Worm (Caenorhabditis elegans) whole organism, L1 larva: ENCODE results near the gene C27H6.8.
A peak's percentile ranks its signal among the peaks of the same experiment; 100 is the strongest.

Experiments
- C04F5.9 ChIP-seq: sonication (generic microtip); optimal IDR thresholded peaks from 2 replicates; lab custom pipeline; 2016; ENCODE audit warnings: missing genetic modification characterization, missing compliant biosample characterization
- C16A3.4 ChIP-seq: fragments of 150-350 bp; optimal IDR thresholded peaks from 2 replicates; lab custom pipeline; 2014; ENCODE audit warnings: missing biosample characterization, missing genetic modification characterization
- C34B4.2 ChIP-seq: sonication (generic microtip); optimal IDR thresholded peaks from 2 replicates; lab custom pipeline; 2017; ENCODE audit warnings: mild to moderate bottlenecking, missing genetic modification characterization, missing compliant biosample characterization
- aly-2 ChIP-seq: fragments of 150-350 bp; optimal IDR thresholded peaks from 2 replicates; lab custom pipeline; 2014; ENCODE audit warnings: missing biosample characterization, missing genetic modification characterization
- ama-1 ChIP-seq: fragments of 150-350 bp; optimal IDR thresholded peaks from 2 replicates; lab custom pipeline; 2014
- ceh-63 ChIP-seq: fragments of 200-800 bp; sonication (Bioruptor generic); optimal IDR thresholded peaks from 2 replicates; lab custom pipeline; 2018; ENCODE audit warnings: mild to moderate bottlenecking, missing genetic modification characterization, missing compliant biosample characterization
- ceh-82 ChIP-seq, 3 experiments: fragments of 150-350 bp in 1 of 3; sonication (generic microtip) in 2 of 3; optimal IDR thresholded peaks; 2 replicates each; lab custom pipeline; 2014 to 2017; ENCODE audit warnings: missing biosample characterization in 3 of 3, missing genetic modification characterization in 3 of 3
- ceh-88 ChIP-seq: fragments of 200-800 bp; sonication (Bioruptor generic); IDR thresholded peaks from 2 replicates; pipeline ENCODE4 v1.3.6; 2022; ENCODE audit warnings: missing genetic modification characterization, missing compliant biosample characterization
- ces-1 ChIP-seq: fragments of 150-350 bp; optimal IDR thresholded peaks from 2 replicates; lab custom pipeline; 2014; ENCODE audit warnings: missing biosample characterization, missing genetic modification reagents, missing genetic modification characterization
- dpl-1 ChIP-seq, 3 experiments: fragments of 150-350 bp in 2 of 3; sonication (generic microtip) in 1 of 3; optimal IDR thresholded peaks; 2 replicates each; lab custom pipeline; 2014 to 2017; ENCODE audit warnings: missing biosample characterization in 3 of 3, missing genetic modification characterization in 3 of 3, missing genetic modification reagents in 3 of 3
- dsc-1 ChIP-seq: sonication (generic microtip); optimal IDR thresholded peaks from 2 replicates; lab custom pipeline; 2016; ENCODE audit warnings: mild to moderate bottlenecking, missing genetic modification characterization, missing compliant biosample characterization
- efl-1 ChIP-seq, 4 experiments: fragments of 150-350 bp; optimal IDR thresholded peaks in 3 of 4; peaks in 1 of 4; 1 replicate in 1 of 4; 2 replicates in 3 of 4; lab custom pipeline; 2014; ENCODE audit warnings: missing biosample characterization in 2 of 4, missing genetic modification characterization in 2 of 4, missing genetic modification reagents in 2 of 4
- egl-13 ChIP-seq: sonication (generic microtip); optimal IDR thresholded peaks from 2 replicates; lab custom pipeline; 2016; ENCODE audit warnings: missing genotype, missing genetic modification reagents, missing genetic modification characterization, missing compliant biosample characterization
- elt-2 ChIP-seq: sonication (generic microtip); optimal IDR thresholded peaks from 2 replicates; lab custom pipeline; 2016; ENCODE audit warnings: missing genetic modification characterization, mild to moderate bottlenecking, inconsistent platforms, missing compliant biosample characterization, missing genetic modification reagents
- ets-5 ChIP-seq: fragments of 200-800 bp; sonication (Bioruptor generic); IDR thresholded peaks from 2 replicates; pipeline ENCODE4 v1.3.6; 2022; ENCODE audit warnings: missing genetic modification characterization, missing compliant biosample characterization
- fkh-10 ChIP-seq: sonication (generic microtip); optimal IDR thresholded peaks from 2 replicates; lab custom pipeline; 2017; ENCODE audit warnings: missing biosample characterization, missing genetic modification reagents, missing genetic modification characterization
- fkh-8 ChIP-seq: sonication (generic microtip); optimal IDR thresholded peaks from 2 replicates; lab custom pipeline; 2016; ENCODE audit warnings: mild to moderate bottlenecking, missing genetic modification characterization, missing compliant biosample characterization
- grh-1 ChIP-seq: fragments of 200-800 bp; sonication (Bioruptor generic); IDR thresholded peaks from 2 replicates; pipeline ENCODE4 v1.3.6; 2022; ENCODE audit warnings: missing genetic modification reagents, missing genetic modification characterization, missing compliant biosample characterization
- hlh-17 ChIP-seq: fragments of 200-800 bp; sonication (Bioruptor generic); optimal IDR thresholded peaks from 2 replicates; lab custom pipeline; 2018; ENCODE audit warnings: missing genetic modification characterization, mild to moderate bottlenecking, missing compliant biosample characterization, moderate library complexity, borderline replicate concordance
- irx-1 ChIP-seq: sonication (generic microtip); optimal IDR thresholded peaks from 2 replicates; lab custom pipeline; 2016; ENCODE audit warnings: missing genetic modification characterization, missing compliant biosample characterization
- isw-1 ChIP-seq: fragments of 200-800 bp; sonication (Bioruptor generic); IDR thresholded peaks from 2 replicates; pipeline ENCODE4 v1.3.6; 2022; ENCODE audit warnings: missing genetic modification characterization, missing compliant biosample characterization
- jun-1 ChIP-seq: fragments of 150-350 bp; optimal IDR thresholded peaks from 2 replicates; lab custom pipeline; 2014; ENCODE audit warnings: missing biosample characterization, missing genetic modification reagents, missing genetic modification characterization
- lin-13 ChIP-seq: fragments of 150-350 bp; optimal IDR thresholded peaks from 2 replicates; lab custom pipeline; 2014; ENCODE audit warnings: missing biosample characterization, missing genetic modification reagents, missing genetic modification characterization
- lin-15B ChIP-seq: fragments of 150-350 bp; sonication (generic microtip); optimal IDR thresholded peaks from 3 replicates; lab custom pipeline; 2014; ENCODE audit warnings: missing biosample characterization, missing genetic modification characterization
- lin-35 ChIP-seq, 2 experiments: fragments of 150-350 bp; optimal IDR thresholded peaks; 2 replicates each; lab custom pipeline; 2014; ENCODE audit warnings: missing biosample characterization in 2 of 2, missing genetic modification characterization in 2 of 2, missing genetic modification reagents in 2 of 2
- lir-3 ChIP-seq: sonication (generic microtip); optimal IDR thresholded peaks from 2 replicates; lab custom pipeline; 2016; ENCODE audit warnings: mild to moderate bottlenecking, missing genetic modification characterization, moderate library complexity, missing compliant biosample characterization; ENCODE audit not compliant: poor library complexity
- lsy-2 ChIP-seq, 2 experiments: fragments of 150-350 bp; optimal IDR thresholded peaks; 2 replicates each; lab custom pipeline; 2014; ENCODE audit warnings: missing biosample characterization in 2 of 2, missing genetic modification characterization in 2 of 2
- mab-9 ChIP-seq: fragments of 200-800 bp; sonication (Bioruptor generic); IDR thresholded peaks from 2 replicates; pipeline ENCODE4 v1.3.6; 2022; ENCODE audit warnings: missing genetic modification reagents, missing genetic modification characterization, missing compliant biosample characterization
- mep-1 ChIP-seq: fragments of 150-350 bp; optimal IDR thresholded peaks from 2 replicates; lab custom pipeline; 2014; ENCODE audit warnings: missing biosample characterization, missing genetic modification characterization
- nhr-11 ChIP-seq: fragments of 150-350 bp; optimal IDR thresholded peaks from 2 replicates; lab custom pipeline; 2014; ENCODE audit warnings: missing biosample characterization, missing genetic modification characterization
- nhr-12 ChIP-seq: sonication (generic microtip); optimal IDR thresholded peaks from 2 replicates; lab custom pipeline; 2017; ENCODE audit warnings: missing biosample characterization, missing genetic modification characterization
- nhr-20 ChIP-seq: sonication (generic microtip); optimal IDR thresholded peaks from 2 replicates; lab custom pipeline; 2016; ENCODE audit warnings: mild to moderate bottlenecking, missing genetic modification characterization, missing compliant biosample characterization
- nhr-237 ChIP-seq: fragments of 150-350 bp; optimal IDR thresholded peaks from 2 replicates; lab custom pipeline; 2014; ENCODE audit warnings: missing biosample characterization, missing genetic modification characterization
- nhr-28 ChIP-seq: fragments of 150-350 bp; optimal IDR thresholded peaks from 2 replicates; lab custom pipeline; 2014; ENCODE audit warnings: missing biosample characterization, missing genetic modification characterization
- nhr-47 ChIP-seq: sonication (generic microtip); optimal IDR thresholded peaks from 2 replicates; lab custom pipeline; 2016; ENCODE audit warnings: mild to moderate bottlenecking, missing genetic modification characterization, moderate library complexity, missing compliant biosample characterization
- nhr-76 ChIP-seq: sonication (generic microtip); optimal IDR thresholded peaks from 2 replicates; lab custom pipeline; 2017; ENCODE audit warnings: missing biosample characterization, missing genetic modification characterization
- nhr-77 ChIP-seq: fragments of 150-350 bp; optimal IDR thresholded peaks from 2 replicates; lab custom pipeline; 2014; ENCODE audit warnings: missing biosample characterization, missing genetic modification characterization
- nhr-84 ChIP-seq: sonication (generic microtip); optimal IDR thresholded peaks from 2 replicates; lab custom pipeline; 2017; ENCODE audit warnings: missing biosample characterization, missing genetic modification characterization
- nhr-85 ChIP-seq: sonication (generic microtip); peaks from one replicate; lab custom pipeline; 2016; ENCODE audit warnings: missing genetic modification characterization, inconsistent platforms, missing compliant biosample characterization
- nhr-90 ChIP-seq: sonication (generic microtip); optimal IDR thresholded peaks from 2 replicates; lab custom pipeline; 2016; ENCODE audit warnings: mild to moderate bottlenecking, missing genetic modification characterization, missing compliant biosample characterization; ENCODE audit not compliant: poor library complexity
- pag-3 ChIP-seq: sonication (generic microtip); optimal IDR thresholded peaks from 2 replicates; lab custom pipeline; 2017; ENCODE audit warnings: missing genetic modification characterization, mild to moderate bottlenecking, missing compliant biosample characterization, antibody characterized with exemption, borderline replicate concordance; ENCODE audit not compliant: insufficient read depth
- pax-3 ChIP-seq: fragments of 200-800 bp; sonication (Bioruptor generic); optimal IDR thresholded peaks from 2 replicates; lab custom pipeline; 2018; ENCODE audit warnings: mild to moderate bottlenecking, missing genetic modification characterization, moderate library complexity, missing compliant biosample characterization
- rnt-1 ChIP-seq: sonication (generic microtip); optimal IDR thresholded peaks from 2 replicates; lab custom pipeline; 2016; ENCODE audit warnings: mild to moderate bottlenecking, missing genetic modification characterization, moderate library complexity, missing compliant biosample characterization
- skn-1 ChIP-seq: fragments of 150-350 bp; optimal IDR thresholded peaks from 2 replicates; lab custom pipeline; 2014; ENCODE audit warnings: missing biosample characterization, missing genetic modification characterization
- snpc-4 ChIP-seq: fragments of 150-350 bp; optimal IDR thresholded peaks from 2 replicates; lab custom pipeline; 2014; ENCODE audit warnings: missing biosample characterization, missing genetic modification characterization
- snu-23 ChIP-seq: sonication (generic microtip); optimal IDR thresholded peaks from 2 replicates; lab custom pipeline; 2016; ENCODE audit warnings: missing genetic modification characterization, missing compliant biosample characterization
- tbx-2 ChIP-seq: sonication (generic microtip); optimal IDR thresholded peaks from 2 replicates; lab custom pipeline; 2016; ENCODE audit warnings: missing genetic modification characterization, missing compliant biosample characterization
- unc-130 ChIP-seq: fragments of 150-350 bp; optimal IDR thresholded peaks from 2 replicates; lab custom pipeline; 2017; ENCODE audit warnings: missing biosample characterization, missing genetic modification characterization, inconsistent platforms
- unc-30 ChIP-seq: sonication (generic microtip); optimal IDR thresholded peaks from 2 replicates; lab custom pipeline; 2017; ENCODE audit warnings: missing biosample characterization, missing genetic modification characterization
- unc-62 ChIP-seq: fragments of 150-350 bp; optimal IDR thresholded peaks from 2 replicates; lab custom pipeline; 2014; ENCODE audit warnings: missing biosample characterization, missing genetic modification reagents, missing genetic modification characterization
- vab-15 ChIP-seq: sonication (generic microtip); optimal IDR thresholded peaks from 2 replicates; lab custom pipeline; 2017; ENCODE audit warnings: missing genotype, mild to moderate bottlenecking, missing genetic modification characterization, missing compliant biosample characterization
- xbp-1 ChIP-seq: sonication (generic microtip); optimal IDR thresholded peaks from 2 replicates; lab custom pipeline; 2016; ENCODE audit warnings: missing genetic modification characterization, missing compliant biosample characterization
- ztf-11 ChIP-seq, 2 experiments: sonication (generic microtip); optimal IDR thresholded peaks; 2 replicates each; lab custom pipeline; 2016 to 2017; ENCODE audit warnings: missing genetic modification characterization in 2 of 2, missing biosample characterization in 1 of 2, missing compliant biosample characterization in 1 of 2

Gene C27H6.8

ce11 chrV:9970119-9970518 is 17.5 kb downstream of the C27H6.8 start:
- peak; percentile 36 for TF ChIP-seq lin-15B
- TF ChIP-seq rnt-1: peak; percentile 76
- TF ChIP-seq ces-1 (GFP tag; lab: Kevin White, UChicago): no peak
- no peak for TF ChIP-seq C34B4.2
- TF ChIP-seq egl-13 (tag; lab: Kevin White, UChicago): peak; percentile 37
- peak; percentile 72 for TF ChIP-seq mep-1 (tag; lab: Kevin White, UChicago)
- TF ChIP-seq nhr-90 (tag; lab: Kevin White, UChicago): peak; percentile 47
- TF ChIP-seq pag-3 (tag; lab: Kevin White, UChicago): no peak
- TF ChIP-seq grh-1: peak; percentile 31; the same call in 1 of the 2 replicates
- peak; percentile 48 for TF ChIP-seq fkh-8 (tag; lab: Kevin White, UChicago)
- TF ChIP-seq tbx-2 (tag; lab: Kevin White, UChicago): peak; percentile 69
- TF ChIP-seq efl-1 (optimal IDR thresholded peaks at IDR 0.05; lab: Kevin White, UChicago): peak; percentile 36 to 59
- peak; percentile 42 to 96 for TF ChIP-seq efl-1 (GFP tag; optimal IDR thresholded peaks at IDR 0.05 in 1 of 2; lab: Kevin White, UChicago)
- peak; percentile 69 for TF ChIP-seq nhr-47 (tag; lab: Kevin White, UChicago)
- TF ChIP-seq xbp-1 (tag; lab: Kevin White, UChicago): peak; percentile 54
- peak; percentile 52 for TF ChIP-seq lir-3 (tag; lab: Kevin White, UChicago)
- TF ChIP-seq ets-5 (GFP tag; lab: Robert Waterston, UW): no peak
- TF ChIP-seq vab-15 (tag; lab: Kevin White, UChicago): no peak
- TF ChIP-seq mab-9 (GFP tag; lab: Robert Waterston, UW): 0 out of 2 replicates have a peak, but pooled peaks have one; percentile 33
- TF ChIP-seq snpc-4: peak; percentile 10
- TF ChIP-seq nhr-28: no peak
- TF ChIP-seq nhr-20 (tag; lab: Kevin White, UChicago): peak; percentile 72
- TF ChIP-seq ceh-63 (GFP tag; lab: Kevin White, UChicago): peak; percentile 24
- no peak for TF ChIP-seq nhr-237
- TF ChIP-seq lin-13 (GFP tag; lab: Kevin White, UChicago): no peak
- TF ChIP-seq nhr-77 (tag; lab: Kevin White, UChicago): peak; percentile 65
- TF ChIP-seq ceh-82 (tag; optimal IDR thresholded peaks at IDR 0.05; lab: Kevin White, UChicago): peak; percentile 43 to 76 (median 72)
- no peak for TF ChIP-seq ama-1 (lab: Kevin White, UChicago)
- TF ChIP-seq dpl-1 (GFP tag; optimal IDR thresholded peaks at IDR 0.05; lab: Kevin White, UChicago): peak in 2 of 3 experiments; percentile 45 to 46
- TF ChIP-seq C04F5.9: peak; percentile 22
- TF ChIP-seq jun-1 (tag; lab: Kevin White, UChicago): peak; percentile 4
- peak; percentile 45 to 74 for TF ChIP-seq lin-35 (GFP tag; optimal IDR thresholded peaks at IDR 0.05; lab: Kevin White, UChicago)
- no peak for TF ChIP-seq nhr-84 (tag; lab: Kevin White, UChicago)
- peak; percentile 76 for TF ChIP-seq skn-1
- TF ChIP-seq nhr-12 (tag; lab: Kevin White, UChicago): no peak
- TF ChIP-seq isw-1 (GFP tag; lab: Robert Waterston, UW): no peak
- no peak for TF ChIP-seq fkh-10
- TF ChIP-seq nhr-11: no peak
- no peak for TF ChIP-seq unc-30 (tag; lab: Kevin White, UChicago)
- TF ChIP-seq hlh-17 (GFP tag; lab: Kevin White, UChicago): no peak
- peak; percentile 54 for TF ChIP-seq C16A3.4 (tag; lab: Kevin White, UChicago)
- peak; percentile 2 for TF ChIP-seq irx-1 (tag; lab: Kevin White, UChicago)
- TF ChIP-seq lsy-2 (tag; optimal IDR thresholded peaks at IDR 0.05; lab: Kevin White, UChicago): peak; percentile 49 to 52
- TF ChIP-seq nhr-76: no peak
- no peak for TF ChIP-seq ztf-11 (tag; optimal IDR thresholded peaks at IDR 0.05; lab: Kevin White, UChicago)
- no peak for TF ChIP-seq aly-2 (tag; lab: Kevin White, UChicago)
- peak; percentile 77 for TF ChIP-seq unc-130 (tag; lab: Kevin White, UChicago)
- no peak for TF ChIP-seq unc-62 (GFP tag; lab: Kevin White, UChicago)
- TF ChIP-seq dsc-1 (tag; lab: Kevin White, UChicago): peak; percentile 63
- peak; percentile 47 for TF ChIP-seq pax-3 (tag; lab: Kevin White, UChicago)
- no peak for TF ChIP-seq nhr-85 (tag; lab: Kevin White, UChicago)
- 0 out of 2 replicates have a peak, but pooled peaks have one; percentile 44 for TF ChIP-seq ceh-88 (GFP tag; lab: Robert Waterston, UW)
- no peak for TF ChIP-seq elt-2
- peak; percentile 81 for TF ChIP-seq snu-23 (GFP tag; lab: Kevin White, UChicago)
